Fruit fly (Drosophila melanogaster): ENCODE measurements around the gene ogre.

ogre gene

DNA sequence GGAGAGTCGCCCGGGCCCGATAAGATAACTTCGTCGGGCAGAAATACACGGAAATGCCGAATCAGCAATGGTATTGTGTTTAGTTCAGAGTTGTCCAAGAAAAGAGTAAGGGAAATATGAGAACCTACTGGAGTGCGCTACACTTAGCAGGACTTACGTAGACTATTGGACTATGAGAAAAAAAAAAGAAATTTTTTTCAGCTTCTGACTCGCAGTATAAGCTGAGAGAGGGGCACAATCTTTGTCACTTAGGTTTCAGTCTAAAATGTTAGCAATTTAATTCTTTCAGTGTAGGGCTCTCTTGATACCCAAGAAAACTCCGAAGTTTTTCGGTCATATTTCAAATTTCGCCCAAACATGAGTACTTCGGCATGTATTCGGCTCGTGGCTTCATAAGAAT lies 2.6 kb upstream of the ogre start (continued):
- TF ChIP-seq CG16815 (GFP tag; optimal IDR thresholded peaks at IDR 0.05) (peak; percentile 49), scrt (GFP tag; optimal IDR thresholded peaks at IDR 0.05) (peak; percentile 55), sug (tag; optimal IDR thresholded peaks at IDR 0.05) (no peak), run (tag; optimal IDR thresholded peaks at IDR 0.05) (no peak), Tbp (GFP tag; optimal IDR thresholded peaks at IDR 0.05) (no peak), MTF-1 (GFP tag; optimal IDR thresholded peaks at IDR 0.05; ENCODE audit: borderline replicate concordance) (no peak), z (GFP tag; IDR thresholded peaks at IDR 0.05) (peak; percentile 58; the same call in 1 of the 3 replicates), CG17912 (GFP tag; optimal IDR thresholded peaks at IDR 0.05) (no peak), gcm2 (GFP tag; optimal IDR thresholded peaks at IDR 0.05) (peak; percentile 30), lab (GFP tag; optimal IDR thresholded peaks at IDR 0.05) (peak; percentile 78), p53 (GFP tag; optimal IDR thresholded peaks at IDR 0.05) (no peak), Scr (GFP tag; IDR thresholded peaks at IDR 0.05; ENCODE audit: partially characterized antibody) (no peak), CG6689 (GFP tag; IDR thresholded peaks at IDR 0.05) (peak; percentile 75), sna (GFP tag; IDR thresholded peaks at IDR 0.05; ENCODE audit: partially characterized antibody) (no peak), CG13775 (GFP tag; optimal IDR thresholded peaks at IDR 0.05) (peak; percentile 63), dpn (GFP tag; optimal IDR thresholded peaks at IDR 0.05) (peak; percentile 70 to 73), org-1 (GFP tag; optimal IDR thresholded peaks at IDR 0.05) (peak; percentile 57), hbn (GFP tag; IDR thresholded peaks at IDR 0.05; ENCODE audit: partially characterized antibody) (no peak), CG12942 (GFP tag; optimal IDR thresholded peaks at IDR 0.05) (peak; percentile 33), crc (GFP tag; optimal IDR thresholded peaks at IDR 0.05) (peak; percentile 48), D19B (GFP tag; optimal IDR thresholded peaks at IDR 0.05) (peak; percentile 55), Oli (tag; optimal IDR thresholded peaks at IDR 0.05) (peak; percentile 70), lola (GFP tag; optimal IDR thresholded peaks at IDR 0.05) (peak in 1 of 3 experiments; percentile 20), CG13424 (tag; optimal IDR thresholded peaks at IDR 0.05) (peak; percentile 72), NC2α (GFP tag; optimal IDR thresholded peaks at IDR 0.05) (peak; percentile 42), lov (optimal IDR thresholded peaks at IDR 0.05) (no peak), lov (GFP tag; IDR thresholded peaks at IDR 0.05) (0 out of 3 replicates have a peak, but pooled peaks have one; percentile 32), bbx (GFP tag; IDR thresholded peaks at IDR 0.05; ENCODE audit: partially characterized antibody) (no peak), CG6254 (GFP tag; optimal IDR thresholded peaks at IDR 0.05) (no peak), CG7839 (tag; optimal IDR thresholded peaks at IDR 0.05) (peak; percentile 83), CG6813 (GFP tag; optimal IDR thresholded peaks at IDR 0.05) (peak; percentile 50), chm (GFP tag; IDR thresholded peaks at IDR 0.05) (peak; percentile 77), ssp (GFP tag; IDR thresholded peaks at IDR 0.05) (peak; percentile 53), Doc2 (GFP tag; IDR thresholded peaks at IDR 0.05) (peak; percentile 28; the same call in 1 of the 2 replicates), CG2202 (tag; optimal IDR thresholded peaks at IDR 0.05) (no peak), CG32532 (GFP tag; IDR thresholded peaks at IDR 0.05) (peak; percentile 80), CG1792 (GFP tag; optimal IDR thresholded peaks at IDR 0.05) (peak; percentile 70), Dip2 (GFP tag; IDR thresholded peaks at IDR 0.05) (no peak), vvl (GFP tag; IDR thresholded peaks at IDR 0.05) (peak; percentile 89), Sry-δ (GFP tag; optimal IDR thresholded peaks at IDR 0.05) (peak; percentile 34), pan (optimal IDR thresholded peaks at IDR 0.05) (no peak), pan (GFP tag; optimal IDR thresholded peaks at IDR 0.05 in 1 of 2, IDR thresholded peaks at IDR 0.05 in 1 of 2) (peak in 1 of 2 experiments; percentile 85), CG2120 (GFP tag; optimal IDR thresholded peaks at IDR 0.05) (peak; percentile 85), inv (GFP tag; IDR thresholded peaks at IDR 0.05; ENCODE audit: partially characterized antibody) (no peak), Hsf (GFP tag; optimal IDR thresholded peaks at IDR 0.05) (peak; percentile 75), CG18011 (GFP tag; optimal IDR thresholded peaks at IDR 0.05) (peak; percentile 21), CG4617 (GFP tag; optimal IDR thresholded peaks at IDR 0.05; ENCODE audit: borderline replicate concordance) (peak; percentile 39), unc-4 (GFP tag; IDR thresholded peaks at IDR 0.05; ENCODE audit: partially characterized antibody) (no peak), Sry-β (GFP tag; optimal IDR thresholded peaks at IDR 0.05) (no peak), lbe (GFP tag; optimal IDR thresholded peaks at IDR 0.05) (peak; percentile 76)

All from whole organism, embryonic.